Fruit fly (Drosophila melanogaster) whole organism, larva: ENCODE measurements around the gene CG32267.

ENCODE experiments used
- noc ChIP-seq: fragments of 200-800 bp; sonication (Bioruptor generic); optimal IDR thresholded peaks from 3 replicates; lab custom pipeline; 2019; ENCODE audit warnings: missing biosample characterization, mild to moderate bottlenecking, missing genetic modification characterization, moderate library complexity

The CG32267 gene

dm6 chr3L:3431061-3431648 is 40.8 kb downstream of the CG32267 start:
- no peak for TF ChIP-seq noc (tag; lab: Kevin White, UChicago)

dm6 chr3L:3427037-3427436 is 44.9 kb downstream of the CG32267 start:
- no peak for TF ChIP-seq noc (tag; lab: Kevin White, UChicago)

dm6 chr3L:3424846-3425245 is 47.1 kb downstream of the CG32267 start, which contains the start of gene sty:
sty (minus strand) TSS chr3L:3424935.
- no peak for TF ChIP-seq noc (tag; lab: Kevin White, UChicago)

- TF ChIP-seq noc (tag; lab: Kevin White, UChicago): no peak
These were observed 48.9 kb downstream of the CG32267 start for dm6 chr3L:3423006-3423405.
